Worm (Caenorhabditis elegans): ENCODE measurements around the gene rcd-1.

DNA sequence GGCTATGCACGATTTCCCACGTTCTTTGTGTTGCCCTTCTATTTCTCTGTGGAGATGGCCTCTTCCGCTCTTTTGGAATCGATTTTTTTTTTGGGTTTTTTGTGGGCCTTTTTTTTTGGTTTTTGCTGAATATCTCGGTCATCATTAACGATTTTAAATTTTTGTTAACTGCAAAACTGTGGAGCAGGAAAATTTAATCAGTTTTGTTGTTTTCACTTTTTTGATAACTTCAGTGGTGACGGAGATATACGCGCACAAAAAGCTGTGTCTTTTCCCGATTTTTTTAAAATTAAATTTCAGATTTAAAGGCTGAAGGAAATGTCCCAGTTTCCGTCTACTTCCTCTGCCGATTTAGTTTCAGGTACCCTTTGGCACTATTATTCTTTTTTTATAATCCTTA lies 31.6 kb downstream of the rcd-1 start, which contains the start of gene T24E12.1:
- TF ChIP-seq ttx-3 (tag; optimal IDR thresholded peaks at IDR 0.05) (no peak), tbx-2 (tag; optimal IDR thresholded peaks at IDR 0.05) (no peak), ets-4 (tag; optimal IDR thresholded peaks at IDR 0.05) (no peak), ceh-6 (GFP tag; optimal IDR thresholded peaks at IDR 0.05) (no peak)
